Worm (Caenorhabditis elegans) whole organism, L1 larva: ENCODE results near the gene suex-2.

Source experiments
- C16A3.4 ChIP-seq: fragments of 150-350 bp; optimal IDR thresholded peaks from 2 replicates; lab custom pipeline; 2014; ENCODE audit warnings: missing biosample characterization, missing genetic modification characterization
- C34B4.2 ChIP-seq: sonication (generic microtip); optimal IDR thresholded peaks from 2 replicates; lab custom pipeline; 2017; ENCODE audit warnings: mild to moderate bottlenecking, missing genetic modification characterization, missing compliant biosample characterization
- F16B12.6 ChIP-seq: fragments of 150-350 bp; optimal IDR thresholded peaks from 2 replicates; lab custom pipeline; 2014; ENCODE audit warnings: missing biosample characterization, missing genetic modification characterization
- aha-1 ChIP-seq: fragments of 150-350 bp; optimal IDR thresholded peaks from 2 replicates; lab custom pipeline; 2014; ENCODE audit warnings: missing biosample characterization, missing genetic modification characterization
- aly-2 ChIP-seq: fragments of 150-350 bp; optimal IDR thresholded peaks from 2 replicates; lab custom pipeline; 2014; ENCODE audit warnings: missing biosample characterization, missing genetic modification characterization
- ama-1 ChIP-seq: fragments of 150-350 bp; optimal IDR thresholded peaks from 2 replicates; lab custom pipeline; 2014
- blmp-1 ChIP-seq: fragments of 150-350 bp; optimal IDR thresholded peaks from 2 replicates; lab custom pipeline; 2014; ENCODE audit warnings: missing biosample characterization, missing genetic modification characterization
- ceh-63 ChIP-seq: fragments of 200-800 bp; sonication (Bioruptor generic); optimal IDR thresholded peaks from 2 replicates; lab custom pipeline; 2018; ENCODE audit warnings: mild to moderate bottlenecking, missing genetic modification characterization, missing compliant biosample characterization
- ceh-8 ChIP-seq: fragments of 200-800 bp; sonication (Bioruptor generic); optimal IDR thresholded peaks from 2 replicates; lab custom pipeline; 2018; ENCODE audit warnings: mild to moderate bottlenecking, missing genetic modification characterization, moderate library complexity, missing compliant biosample characterization
- ceh-82 ChIP-seq, 3 experiments: fragments of 150-350 bp in 1 of 3; sonication (generic microtip) in 2 of 3; optimal IDR thresholded peaks; 2 replicates each; lab custom pipeline; 2014 to 2017; ENCODE audit warnings: missing biosample characterization in 3 of 3, missing genetic modification characterization in 3 of 3
- ces-1 ChIP-seq: fragments of 150-350 bp; optimal IDR thresholded peaks from 2 replicates; lab custom pipeline; 2014; ENCODE audit warnings: missing biosample characterization, missing genetic modification reagents, missing genetic modification characterization
- dpl-1 ChIP-seq, 3 experiments: fragments of 150-350 bp in 2 of 3; sonication (generic microtip) in 1 of 3; optimal IDR thresholded peaks; 2 replicates each; lab custom pipeline; 2014 to 2017; ENCODE audit warnings: missing biosample characterization in 3 of 3, missing genetic modification characterization in 3 of 3, missing genetic modification reagents in 3 of 3
- egl-27 ChIP-seq, 2 experiments: fragments of 150-350 bp in 1 of 2; sonication (generic microtip); optimal IDR thresholded peaks; 3 replicates each; lab custom pipeline; 2017 to 2018; ENCODE audit warnings: missing biosample characterization in 2 of 2, missing genetic modification characterization in 2 of 2, missing genetic modification reagents in 2 of 2
- elt-3 ChIP-seq, 6 experiments: fragments of 150-350 bp in 1 of 6; sonication (generic microtip); optimal IDR thresholded peaks; 2 replicates each; lab custom pipeline; 2017 to 2018; ENCODE audit warnings: missing biosample characterization in 6 of 6, missing genetic modification characterization in 6 of 6, inconsistent platforms in 1 of 6
- ets-5 ChIP-seq: fragments of 200-800 bp; sonication (Bioruptor generic); IDR thresholded peaks from 2 replicates; pipeline ENCODE4 v1.3.6; 2022; ENCODE audit warnings: missing genetic modification characterization, missing compliant biosample characterization
- fkh-8 ChIP-seq: sonication (generic microtip); optimal IDR thresholded peaks from 2 replicates; lab custom pipeline; 2016; ENCODE audit warnings: mild to moderate bottlenecking, missing genetic modification characterization, missing compliant biosample characterization
- fos-1 ChIP-seq: fragments of 150-350 bp; optimal IDR thresholded peaks from 2 replicates; lab custom pipeline; 2014; ENCODE audit warnings: missing biosample characterization, missing genetic modification characterization
- grh-1 ChIP-seq: fragments of 200-800 bp; sonication (Bioruptor generic); IDR thresholded peaks from 2 replicates; pipeline ENCODE4 v1.3.6; 2022; ENCODE audit warnings: missing genetic modification reagents, missing genetic modification characterization, missing compliant biosample characterization
- hlh-17 ChIP-seq: fragments of 200-800 bp; sonication (Bioruptor generic); optimal IDR thresholded peaks from 2 replicates; lab custom pipeline; 2018; ENCODE audit warnings: missing genetic modification characterization, mild to moderate bottlenecking, missing compliant biosample characterization, moderate library complexity, borderline replicate concordance
- hpl-2 ChIP-seq: fragments of 150-350 bp; optimal IDR thresholded peaks from 2 replicates; lab custom pipeline; 2014; ENCODE audit warnings: missing biosample characterization, missing genetic modification reagents, missing genetic modification characterization
- irx-1 ChIP-seq: sonication (generic microtip); optimal IDR thresholded peaks from 2 replicates; lab custom pipeline; 2016; ENCODE audit warnings: missing genetic modification characterization, missing compliant biosample characterization
- isw-1 ChIP-seq: fragments of 200-800 bp; sonication (Bioruptor generic); IDR thresholded peaks from 2 replicates; pipeline ENCODE4 v1.3.6; 2022; ENCODE audit warnings: missing genetic modification characterization, missing compliant biosample characterization
- jun-1 ChIP-seq: fragments of 150-350 bp; optimal IDR thresholded peaks from 2 replicates; lab custom pipeline; 2014; ENCODE audit warnings: missing biosample characterization, missing genetic modification reagents, missing genetic modification characterization
- lin-15B ChIP-seq: fragments of 150-350 bp; sonication (generic microtip); optimal IDR thresholded peaks from 3 replicates; lab custom pipeline; 2014; ENCODE audit warnings: missing biosample characterization, missing genetic modification characterization
- lin-35 ChIP-seq, 2 experiments: fragments of 150-350 bp; optimal IDR thresholded peaks; 2 replicates each; lab custom pipeline; 2014; ENCODE audit warnings: missing biosample characterization in 2 of 2, missing genetic modification characterization in 2 of 2, missing genetic modification reagents in 2 of 2
- lin-39 ChIP-seq: fragments of 150-350 bp; optimal IDR thresholded peaks from 2 replicates; lab custom pipeline; 2014; ENCODE audit warnings: missing biosample characterization, missing genetic modification reagents, missing genetic modification characterization
- mdl-1 ChIP-seq, 2 experiments: fragments of 150-350 bp; optimal IDR thresholded peaks; 2 replicates each; lab custom pipeline; 2014 to 2017; ENCODE audit warnings: missing biosample characterization in 2 of 2, missing genetic modification characterization in 2 of 2, inconsistent platforms in 1 of 2
- mep-1 ChIP-seq: fragments of 150-350 bp; optimal IDR thresholded peaks from 2 replicates; lab custom pipeline; 2014; ENCODE audit warnings: missing biosample characterization, missing genetic modification characterization
- nhr-19 ChIP-seq: fragments of 200-800 bp; sonication (Bioruptor generic); conservative IDR thresholded peaks from 2 replicates; pipeline ENCODE4 v1.3.6; 2022; ENCODE audit warnings: missing genetic modification characterization, missing compliant biosample characterization
- nhr-20 ChIP-seq: sonication (generic microtip); optimal IDR thresholded peaks from 2 replicates; lab custom pipeline; 2016; ENCODE audit warnings: mild to moderate bottlenecking, missing genetic modification characterization, missing compliant biosample characterization
- nhr-237 ChIP-seq: fragments of 150-350 bp; optimal IDR thresholded peaks from 2 replicates; lab custom pipeline; 2014; ENCODE audit warnings: missing biosample characterization, missing genetic modification characterization
- nhr-47 ChIP-seq: sonication (generic microtip); optimal IDR thresholded peaks from 2 replicates; lab custom pipeline; 2016; ENCODE audit warnings: mild to moderate bottlenecking, missing genetic modification characterization, moderate library complexity, missing compliant biosample characterization
- nhr-77 ChIP-seq: fragments of 150-350 bp; optimal IDR thresholded peaks from 2 replicates; lab custom pipeline; 2014; ENCODE audit warnings: missing biosample characterization, missing genetic modification characterization
- nhr-85 ChIP-seq: sonication (generic microtip); peaks from one replicate; lab custom pipeline; 2016; ENCODE audit warnings: missing genetic modification characterization, inconsistent platforms, missing compliant biosample characterization
- nhr-90 ChIP-seq: sonication (generic microtip); optimal IDR thresholded peaks from 2 replicates; lab custom pipeline; 2016; ENCODE audit warnings: mild to moderate bottlenecking, missing genetic modification characterization, missing compliant biosample characterization; ENCODE audit not compliant: poor library complexity
- pag-3 ChIP-seq: sonication (generic microtip); optimal IDR thresholded peaks from 2 replicates; lab custom pipeline; 2017; ENCODE audit warnings: missing genetic modification characterization, mild to moderate bottlenecking, missing compliant biosample characterization, antibody characterized with exemption, borderline replicate concordance; ENCODE audit not compliant: insufficient read depth
- pax-3 ChIP-seq: fragments of 200-800 bp; sonication (Bioruptor generic); optimal IDR thresholded peaks from 2 replicates; lab custom pipeline; 2018; ENCODE audit warnings: mild to moderate bottlenecking, missing genetic modification characterization, moderate library complexity, missing compliant biosample characterization
- pqm-1 ChIP-seq: sonication (generic microtip); optimal IDR thresholded peaks from 3 replicates; lab custom pipeline; 2017; ENCODE audit warnings: missing biosample characterization, missing genetic modification characterization
- snpc-4 ChIP-seq: fragments of 150-350 bp; optimal IDR thresholded peaks from 2 replicates; lab custom pipeline; 2014; ENCODE audit warnings: missing biosample characterization, missing genetic modification characterization
- snu-23 ChIP-seq: sonication (generic microtip); optimal IDR thresholded peaks from 2 replicates; lab custom pipeline; 2016; ENCODE audit warnings: missing genetic modification characterization, missing compliant biosample characterization
- sup-37 ChIP-seq: fragments of 200-800 bp; sonication (Bioruptor generic); optimal IDR thresholded peaks from 2 replicates; lab custom pipeline; 2018; ENCODE audit warnings: mild to moderate bottlenecking, missing genetic modification characterization, missing compliant biosample characterization
- swsn-7 ChIP-seq: sonication (generic microtip); optimal IDR thresholded peaks from 2 replicates; lab custom pipeline; 2016; ENCODE audit warnings: missing genetic modification characterization, missing compliant biosample characterization
- tlp-1 ChIP-seq: fragments of 150-350 bp; optimal IDR thresholded peaks from 2 replicates; lab custom pipeline; 2014; ENCODE audit warnings: missing biosample characterization, missing genetic modification characterization
- unc-30 ChIP-seq: sonication (generic microtip); optimal IDR thresholded peaks from 2 replicates; lab custom pipeline; 2017; ENCODE audit warnings: missing biosample characterization, missing genetic modification characterization
- unc-86 ChIP-seq: sonication (generic microtip); optimal IDR thresholded peaks from 2 replicates; lab custom pipeline; 2016; ENCODE audit warnings: missing genetic modification characterization, missing compliant biosample characterization
- unc-98 ChIP-seq: fragments of 200-800 bp; sonication (Bioruptor generic); IDR thresholded peaks from 2 replicates; pipeline ENCODE4 v1.3.6; 2022; ENCODE audit warnings: missing genetic modification characterization, missing compliant biosample characterization
- vab-15 ChIP-seq: sonication (generic microtip); optimal IDR thresholded peaks from 2 replicates; lab custom pipeline; 2017; ENCODE audit warnings: missing genotype, mild to moderate bottlenecking, missing genetic modification characterization, missing compliant biosample characterization
- zip-4 ChIP-seq: fragments of 200-800 bp; sonication (Bioruptor generic); optimal IDR thresholded peaks from 2 replicates; lab custom pipeline; 2018; ENCODE audit warnings: mild to moderate bottlenecking, missing genetic modification characterization, moderate library complexity, missing compliant biosample characterization
- ztf-11 ChIP-seq, 2 experiments: sonication (generic microtip); optimal IDR thresholded peaks; 2 replicates each; lab custom pipeline; 2016 to 2017; ENCODE audit warnings: missing genetic modification characterization in 2 of 2, missing biosample characterization in 1 of 2, missing compliant biosample characterization in 1 of 2
- ztf-4 ChIP-seq: fragments of 150-350 bp; optimal IDR thresholded peaks from 2 replicates; lab custom pipeline; 2014; ENCODE audit warnings: missing biosample characterization, missing genetic modification characterization

Gene suex-2

ce11 chrIV:8949078-8950039 lies 18.7 kb upstream of the suex-2 start (continued):
- TF ChIP-seq mdl-1 (tag; optimal IDR thresholded peaks at IDR 0.05; lab: Kevin White, UChicago) (peak in 1 of 2 experiments; percentile 99), aly-2 (tag; lab: Kevin White, UChicago) (no peak), ztf-4 (tag; lab: Kevin White, UChicago) (no peak), vab-15 (peak; percentile 46), lin-35 (GFP tag; optimal IDR thresholded peaks at IDR 0.05; lab: Kevin White, UChicago) (peak; percentile 9 to 91), zip-4 (GFP tag; lab: Kevin White, UChicago) (no peak), unc-98 (GFP tag; lab: Robert Waterston, UW) (no peak), nhr-90 (peak; percentile 92), ceh-8 (GFP tag; lab: Kevin White, UChicago) (no peak), ceh-63 (GFP tag; lab: Kevin White, UChicago) (no peak), pag-3 (no peak), isw-1 (peak; percentile 21; the same call in 1 of the 2 replicates), aha-1 (tag; lab: Kevin White, UChicago) (no peak), lin-39 (tag; lab: Kevin White, UChicago) (no peak), unc-30 (no peak), ces-1 (GFP tag; lab: Kevin White, UChicago) (no peak), F16B12.6 (no peak), grh-1 (peak; percentile 94; the same call in 1 of the 2 replicates), nhr-20 (tag; lab: Kevin White, UChicago) (peak; percentile 95), lin-15B (tag; lab: Kevin White, UChicago) (no peak), nhr-77 (tag; lab: Kevin White, UChicago) (no peak), mep-1 (peak; percentile 90), ets-5 (GFP tag; lab: Robert Waterston, UW) (no peak), nhr-237 (tag; lab: Kevin White, UChicago) (no peak), swsn-7 (peak; percentile 70), C16A3.4 (peak; percentile 51), sup-37 (GFP tag; lab: Kevin White, UChicago) (no peak), pqm-1 (tag; lab: Kevin White, UChicago) (no peak), hpl-2 (GFP tag; lab: Kevin White, UChicago) (no peak), irx-1 (tag; lab: Kevin White, UChicago) (peak; percentile 65), nhr-47 (tag; lab: Kevin White, UChicago) (peak; percentile 88), elt-3 (tag; optimal IDR thresholded peaks at IDR 0.05; lab: Kevin White, UChicago) (peak in 2 of 6 experiments; percentile 86 to 88), egl-27 (tag; optimal IDR thresholded peaks at IDR 0.05; lab: Kevin White, UChicago) (no peak), nhr-85 (tag; lab: Kevin White, UChicago) (peak; percentile 100), hlh-17 (GFP tag; lab: Kevin White, UChicago) (no peak), ama-1 (lab: Kevin White, UChicago) (peak; percentile 60), ceh-82 (tag; optimal IDR thresholded peaks at IDR 0.05; lab: Kevin White, UChicago) (no peak), jun-1 (tag; lab: Kevin White, UChicago) (peak; percentile 53), pax-3 (tag; lab: Kevin White, UChicago) (peak; percentile 65), dpl-1 (GFP tag; optimal IDR thresholded peaks at IDR 0.05; lab: Kevin White, UChicago) (peak; percentile 23 to 70 (median 53)), unc-86 (no peak), C34B4.2 (tag; lab: Kevin White, UChicago) (no peak), snu-23 (peak; percentile 93), ztf-11 (tag; optimal IDR thresholded peaks at IDR 0.05; lab: Kevin White, UChicago) (peak in 1 of 2 experiments; percentile 24), snpc-4 (tag; lab: Kevin White, UChicago) (peak; percentile 63), nhr-19 (GFP tag; lab: Robert Waterston, UW) (peak; percentile 80), blmp-1 (peak; percentile 92), fkh-8 (tag; lab: Kevin White, UChicago) (peak; percentile 43), fos-1 (tag; lab: Kevin White, UChicago) (peak; percentile 12), tlp-1 (tag; lab: Kevin White, UChicago) (no peak)
